Worm (Caenorhabditis elegans): ENCODE measurements around the gene C49G7.13.

DNA sequence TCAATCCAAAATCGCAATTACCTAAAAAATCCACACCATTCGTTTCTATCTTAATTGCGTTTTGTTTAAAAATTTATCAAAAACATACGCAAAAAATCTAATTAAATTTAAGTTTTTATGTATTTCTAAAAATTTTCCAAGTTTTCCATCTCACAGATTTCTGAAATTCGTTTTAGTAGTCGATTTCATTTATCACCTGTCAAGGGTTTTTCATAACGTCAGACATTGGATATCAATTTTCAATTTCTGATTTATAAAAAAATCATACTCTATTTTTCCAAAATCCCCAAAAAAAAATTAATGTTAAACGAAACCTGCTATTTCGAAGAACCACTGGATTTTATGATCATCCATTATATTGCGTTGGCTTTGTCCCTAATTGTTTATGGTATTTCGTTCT lies 25.7 kb upstream of the C49G7.13 start, which contains the start of gene srh-4:
- no peak for TF ChIP-seq tbx-11 (GFP tag; IDR thresholded peaks at IDR 0.05)
- TF ChIP-seq flt-1 (GFP tag; IDR thresholded peaks at IDR 0.05) = no peak
- no peak for TF ChIP-seq hnd-1 (tag; optimal IDR thresholded peaks at IDR 0.05)
- no peak for TF ChIP-seq aly-1 (tag; optimal IDR thresholded peaks at IDR 0.05)
- TF ChIP-seq ceh-36 (tag; optimal IDR thresholded peaks at IDR 0.05) = no peak
- TF ChIP-seq F13C5.2 (tag; optimal IDR thresholded peaks at IDR 0.05) = no peak
- TF ChIP-seq hmg-4 (GFP tag; optimal IDR thresholded peaks at IDR 0.05) = no peak
- TF ChIP-seq scrt-1 (GFP tag; IDR thresholded peaks at IDR 0.05) = no peak
- no peak for TF ChIP-seq ama-1 (optimal IDR thresholded peaks at IDR 0.05)
- no peak for TF ChIP-seq ceh-13 (GFP tag; optimal IDR thresholded peaks at IDR 0.05)
